Worm (Caenorhabditis elegans) whole organism, L3 larva: ENCODE data around the gene F35H10.2.

Experiments used
- aly-2 ChIP-seq: fragments of 150-350 bp; optimal IDR thresholded peaks from 2 replicates; lab custom pipeline; 2014; ENCODE audit warnings: missing biosample characterization, missing genetic modification characterization
- nfya-1 ChIP-seq: sonication (generic microtip); optimal IDR thresholded peaks from 2 replicates; lab custom pipeline; 2017; ENCODE audit warnings: missing genetic modification characterization, mild to moderate bottlenecking, missing compliant biosample characterization, antibody characterized with exemption, moderate library complexity; ENCODE audit not compliant: insufficient read depth
- nhr-11 ChIP-seq: fragments of 150-350 bp; optimal IDR thresholded peaks from 2 replicates; lab custom pipeline; 2014; ENCODE audit warnings: missing biosample characterization, missing genetic modification characterization
- nhr-12 ChIP-seq: fragments of 150-350 bp; optimal IDR thresholded peaks from 2 replicates; lab custom pipeline; 2014; ENCODE audit warnings: missing biosample characterization, missing genetic modification characterization
- pha-4 ChIP-seq: fragments of 150-350 bp; optimal IDR thresholded peaks from 2 replicates; lab custom pipeline; 2014; ENCODE audit warnings: missing biosample characterization, missing genetic modification reagents, missing genetic modification characterization
- pqm-1 ChIP-seq: fragments of 150-350 bp; optimal IDR thresholded peaks from 2 replicates; lab custom pipeline; 2017; ENCODE audit warnings: missing biosample characterization, missing genetic modification characterization, inconsistent platforms
- skn-1 ChIP-seq: fragments of 150-350 bp; optimal IDR thresholded peaks from 2 replicates; lab custom pipeline; 2014; ENCODE audit warnings: missing biosample characterization, missing genetic modification characterization
- snpc-4 ChIP-seq: fragments of 150-350 bp; optimal IDR thresholded peaks from 2 replicates; lab custom pipeline; 2014; ENCODE audit warnings: missing biosample characterization, missing genetic modification characterization
- unc-62 ChIP-seq: fragments of 150-350 bp; sonication (generic microtip); optimal IDR thresholded peaks from 4 replicates; lab custom pipeline; 2014; ENCODE audit warnings: missing biosample characterization, missing genetic modification reagents, missing genetic modification characterization

DNA sequence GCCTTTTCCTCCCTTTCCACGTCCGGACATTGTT lies 4.8 kb downstream of the F35H10.2 start, which contains the start of gene his-31:
- TF ChIP-seq aly-2 (tag; lab: Kevin White, UChicago): no peak
- TF ChIP-seq pha-4: no peak
- TF ChIP-seq pqm-1 (tag; lab: Kevin White, UChicago): no peak
- TF ChIP-seq nhr-11: no peak
- TF ChIP-seq snpc-4 (tag; lab: Kevin White, UChicago): no peak
- TF ChIP-seq nfya-1 (tag; lab: Kevin White, UChicago): no peak
- TF ChIP-seq unc-62 (GFP tag; lab: Kevin White, UChicago): no peak
- TF ChIP-seq nhr-12 (tag; lab: Kevin White, UChicago): no peak
- no peak for TF ChIP-seq skn-1 (tag; lab: Kevin White, UChicago)
